Worm (Caenorhabditis elegans) whole organism, L4 larva: ENCODE results near the gene F47B8.8.
"Not testable (repeated sequence)": the region's sequence is repeated elsewhere in the genome, so short reads cannot be mapped to it uniquely, and the experiment has no call there.

ENCODE experiments used
- F26F4.8 ChIP-seq: fragments of 200-800 bp; sonication (Bioruptor generic); conservative IDR thresholded peaks from 2 replicates; pipeline ENCODE4 v1.3.6; 2022; ENCODE audit warnings: missing genetic modification characterization, missing compliant biosample characterization
- F37D6.2 ChIP-seq: sonication (generic microtip); optimal IDR thresholded peaks from 2 replicates; lab custom pipeline; 2016; ENCODE audit warnings: mild to moderate bottlenecking, missing genetic modification characterization, missing compliant biosample characterization
- F44E2.7 ChIP-seq: fragments of 200-800 bp; sonication (Bioruptor generic); IDR thresholded peaks from 2 replicates; pipeline ENCODE4 v2.1.2; 2022; ENCODE audit warnings: missing genetic modification characterization, missing compliant biosample characterization
- T26A8.4 ChIP-seq: fragments of 200-800 bp; sonication (Bioruptor generic); IDR thresholded peaks from 2 replicates; pipeline ENCODE4 v1.3.6; 2022; ENCODE audit warnings: missing genetic modification characterization, missing compliant biosample characterization
- ama-1 ChIP-seq: fragments of 150-350 bp; optimal IDR thresholded peaks from 2 replicates; lab custom pipeline; 2014; ENCODE audit warnings: inconsistent platforms, mixed read lengths
- arid-1 ChIP-seq: fragments of 200-800 bp; sonication (Bioruptor generic); conservative IDR thresholded peaks from 2 replicates; pipeline ENCODE4 v1.3.6; 2022; ENCODE audit warnings: missing genetic modification reagents, missing genetic modification characterization, missing compliant biosample characterization
- ceh-32 ChIP-seq: sonication (generic microtip); optimal IDR thresholded peaks from 2 replicates; lab custom pipeline; 2016; ENCODE audit warnings: mild to moderate bottlenecking, missing genetic modification characterization, missing compliant biosample characterization; ENCODE audit not compliant: poor library complexity
- ceh-62 ChIP-seq: sonication (generic microtip); optimal IDR thresholded peaks from 2 replicates; lab custom pipeline; 2017; ENCODE audit warnings: missing biosample characterization, missing genetic modification characterization
- daf-16 ChIP-seq, 3 experiments: sonication (generic microtip); optimal IDR thresholded peaks; 2 replicates each; lab custom pipeline; 2016 to 2017; ENCODE audit warnings: missing genetic modification characterization in 3 of 3, missing genetic modification reagents in 3 of 3, mild to moderate bottlenecking in 2 of 3, missing compliant biosample characterization in 2 of 3, missing biosample characterization in 1 of 3, moderate library complexity in 1 of 3
- dpl-1 ChIP-seq: fragments of 150-350 bp; optimal IDR thresholded peaks from 2 replicates; lab custom pipeline; 2014; ENCODE audit warnings: missing biosample characterization, missing genetic modification reagents, missing genetic modification characterization
- dve-1 ChIP-seq: sonication (generic microtip); optimal IDR thresholded peaks from 2 replicates; lab custom pipeline; 2017; ENCODE audit warnings: antibody characterized with exemption, mild to moderate bottlenecking, missing genetic modification characterization, missing compliant biosample characterization; ENCODE audit not compliant: insufficient read depth
- egl-27 ChIP-seq: sonication (generic microtip); optimal IDR thresholded peaks from 3 replicates; lab custom pipeline; 2017; ENCODE audit warnings: missing biosample characterization, missing genetic modification reagents, missing genetic modification characterization
- fos-1 ChIP-seq: fragments of 150-350 bp; optimal IDR thresholded peaks from 2 replicates; lab custom pipeline; 2014; ENCODE audit warnings: missing biosample characterization, missing genetic modification characterization
- lin-13 ChIP-seq: fragments of 150-350 bp; optimal IDR thresholded peaks from 2 replicates; lab custom pipeline; 2014; ENCODE audit warnings: missing biosample characterization, missing genetic modification reagents, missing genetic modification characterization
- lin-29 ChIP-seq: fragments of 200-800 bp; sonication (Bioruptor generic); IDR thresholded peaks from 2 replicates; pipeline ENCODE4 v1.3.6; 2022; ENCODE audit warnings: missing genetic modification reagents, missing genetic modification characterization, missing compliant biosample characterization
- lin-39 ChIP-seq: fragments of 150-350 bp; optimal IDR thresholded peaks from 2 replicates; lab custom pipeline; 2014; ENCODE audit warnings: missing biosample characterization, missing genetic modification reagents, missing genetic modification characterization
- nhr-11 ChIP-seq: fragments of 150-350 bp; optimal IDR thresholded peaks from 2 replicates; lab custom pipeline; 2014; ENCODE audit warnings: missing biosample characterization, missing genetic modification characterization
- nhr-28 ChIP-seq: fragments of 150-350 bp; optimal IDR thresholded peaks from 2 replicates; lab custom pipeline; 2014; ENCODE audit warnings: missing biosample characterization, missing genetic modification characterization
- nhr-41 ChIP-seq: fragments of 200-800 bp; sonication (Bioruptor generic); IDR thresholded peaks from 2 replicates; pipeline ENCODE4 v1.3.6; 2022; ENCODE audit warnings: missing genetic modification reagents, missing genetic modification characterization, missing compliant biosample characterization
- nhr-42 ChIP-seq: fragments of 200-800 bp; sonication (Bioruptor generic); IDR thresholded peaks from 2 replicates; pipeline ENCODE4 v1.3.6; 2022; ENCODE audit warnings: missing genetic modification characterization, missing compliant biosample characterization
- nhr-48 ChIP-seq: sonication (generic microtip); optimal IDR thresholded peaks from 2 replicates; lab custom pipeline; 2016; ENCODE audit warnings: mild to moderate bottlenecking, missing genetic modification characterization, missing compliant biosample characterization
- nhr-76 ChIP-seq: fragments of 150-350 bp; optimal IDR thresholded peaks from 2 replicates; lab custom pipeline; 2014; ENCODE audit warnings: missing biosample characterization, missing genetic modification characterization
- pqm-1 ChIP-seq: sonication (generic microtip); optimal IDR thresholded peaks from 2 replicates; lab custom pipeline; 2017; ENCODE audit warnings: missing biosample characterization, missing genetic modification characterization
- set-16 ChIP-seq: fragments of 200-800 bp; sonication (Bioruptor generic); IDR thresholded peaks from 2 replicates; pipeline ENCODE4 v1.3.6; 2022; ENCODE audit warnings: missing genetic modification reagents, missing genetic modification characterization, missing compliant biosample characterization
- snpc-1.2 ChIP-seq: fragments of 200-800 bp; sonication (Bioruptor generic); IDR thresholded peaks from 2 replicates; pipeline ENCODE4 v1.3.6; 2022; ENCODE audit warnings: missing genetic modification reagents, missing genetic modification characterization, missing compliant biosample characterization
- snpc-4 ChIP-seq: fragments of 150-350 bp; optimal IDR thresholded peaks from 2 replicates; lab custom pipeline; 2014; ENCODE audit warnings: missing biosample characterization, missing genetic modification characterization
- tra-1 ChIP-seq: fragments of 200-800 bp; sonication (Bioruptor generic); IDR thresholded peaks from 2 replicates; pipeline ENCODE4 v1.3.6; 2022; ENCODE audit warnings: missing genetic modification reagents, missing genetic modification characterization, missing compliant biosample characterization
- unc-62 ChIP-seq, 3 experiments: fragments of 150-350 bp in 1 of 3; sonication (generic microtip); optimal IDR thresholded peaks in 2 of 3; peaks in 1 of 3; 1 replicate in 1 of 3; 2 replicates in 2 of 3; lab custom pipeline; 2014 to 2017; ENCODE audit warnings: missing biosample characterization in 3 of 3, missing genetic modification characterization in 3 of 3, missing genetic modification reagents in 3 of 3, missing genotype in 1 of 3
- zfp-2 ChIP-seq: sonication (generic microtip); optimal IDR thresholded peaks from 2 replicates; lab custom pipeline; 2016; ENCODE audit warnings: mild to moderate bottlenecking, missing genetic modification characterization, missing compliant biosample characterization
- zip-11 ChIP-seq: fragments of 200-800 bp; sonication (Bioruptor generic); IDR thresholded peaks from 2 replicates; pipeline ENCODE4 v1.3.6; 2022; ENCODE audit warnings: missing genetic modification characterization, missing compliant biosample characterization
- zip-2 ChIP-seq: fragments of 150-350 bp; optimal IDR thresholded peaks from 2 replicates; lab custom pipeline; 2014; ENCODE audit warnings: missing biosample characterization, missing genetic modification characterization
- ztf-11 ChIP-seq: fragments of 150-350 bp; optimal IDR thresholded peaks from 2 replicates; lab custom pipeline; 2014; ENCODE audit warnings: missing biosample characterization, missing genetic modification characterization

Gene F47B8.8

DNA sequence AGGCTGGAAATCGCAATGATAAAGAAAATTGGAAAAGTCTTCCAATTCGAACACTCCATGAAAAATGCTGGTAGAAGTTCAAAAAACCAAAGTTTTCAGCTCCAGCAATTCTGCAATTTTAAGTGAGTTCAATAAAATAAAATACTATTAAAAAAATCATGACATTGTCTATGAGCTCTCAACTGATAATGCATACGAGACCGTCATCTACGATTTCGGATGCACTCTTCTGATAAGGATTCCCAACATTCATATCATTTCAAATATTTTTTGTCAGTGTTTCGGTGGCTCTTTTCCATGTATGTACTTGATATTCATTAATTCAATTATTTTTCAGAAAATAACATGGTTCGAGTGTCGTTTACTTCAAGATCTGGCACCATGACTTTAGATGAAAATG is 30.5 kb upstream of the F47B8.8 start, which contains the start of gene F14D7.6:
Gene F14D7.6 (plus strand): TSS at position 338 of the 400 bp plus-strand sequence.
- TF ChIP-seq ama-1 (lab: Kevin White, UChicago) (no peak), nhr-42 (GFP tag; lab: Robert Waterston, UW) (no peak), pqm-1 (peak; percentile 41), zip-2 (no peak), zfp-2 (tag; lab: Kevin White, UChicago) (no peak)
- TF ChIP-seq, all 104 proteins: peak for 1

DNA sequence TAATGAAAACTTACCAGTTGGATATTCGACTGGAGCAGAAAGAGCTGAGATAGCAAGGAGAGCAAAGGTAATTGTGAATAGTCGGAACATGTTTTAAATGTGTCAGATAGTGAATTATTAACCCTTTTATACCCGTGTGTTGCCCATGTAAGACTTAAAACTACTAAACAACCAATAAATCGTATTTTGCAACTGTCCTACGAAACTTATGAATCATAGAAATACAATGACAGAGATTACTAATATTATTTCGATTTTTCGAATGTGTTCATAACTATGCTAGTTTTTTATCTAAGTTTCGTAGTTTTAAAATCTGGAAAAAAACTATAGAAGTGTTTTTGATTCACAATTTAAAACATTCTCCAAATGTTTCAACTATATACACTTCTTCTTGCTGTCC is 24.8 kb upstream of the F47B8.8 start, which contains the start of gene spig-4:
Gene spig-4 (minus strand): TSS at position 101 of the 400 bp plus-strand sequence.
- not testable (repeated sequence) for TF ChIP-seq dve-1 (tag; lab: Kevin White, UChicago); set-16; lin-13 (GFP tag; lab: Kevin White, UChicago)

DNA sequence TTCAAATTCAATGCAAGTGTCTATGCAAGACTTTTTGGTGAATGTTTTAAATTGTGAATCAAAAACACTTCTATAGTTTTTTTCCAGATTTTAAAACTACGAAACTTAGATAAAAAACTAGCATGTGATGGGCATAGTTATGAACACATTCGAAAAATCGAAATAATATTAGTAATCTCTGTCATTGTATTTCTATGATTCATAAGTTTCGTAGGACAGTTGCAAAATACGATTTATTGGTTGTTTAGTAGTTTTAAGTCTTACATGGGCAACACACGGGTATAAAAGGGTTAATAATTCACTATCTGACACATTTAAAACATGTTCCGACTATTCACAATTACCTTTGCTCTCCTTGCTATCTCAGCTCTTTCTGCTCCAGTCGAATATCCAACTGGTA is 23.4 kb upstream of the F47B8.8 start, which contains the start of gene spig-5:
Gene spig-5 (plus strand): TSS at position 301 of the 400 bp plus-strand sequence.
- not testable (repeated sequence) for TF ChIP-seq nhr-41; snpc-4 (tag; lab: Kevin White, UChicago); zfp-2 (tag; lab: Kevin White, UChicago)

DNA sequence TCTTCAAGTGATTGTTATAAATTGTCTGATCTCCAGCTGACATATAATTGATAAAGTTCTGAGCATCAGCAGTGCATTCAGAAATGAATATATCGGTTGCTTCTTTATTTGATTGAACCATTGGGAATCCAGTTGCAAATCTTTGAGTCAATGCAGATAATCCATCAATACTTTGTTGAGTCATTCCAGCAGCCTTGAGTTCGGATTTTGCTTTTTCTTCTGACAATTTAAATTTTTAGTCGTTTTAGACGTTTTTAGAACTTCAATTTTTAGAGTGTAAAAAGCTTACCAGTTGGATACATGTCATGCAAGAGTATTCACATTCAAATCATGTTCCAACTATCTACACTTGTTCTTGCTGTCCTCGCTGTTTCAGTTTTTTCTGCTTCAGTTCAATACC is 21.9 kb upstream of the F47B8.8 start, which contains the start of gene F14D7.14:
Gene F14D7.14 (plus strand): TSS at position 301 of the 400 bp plus-strand sequence.
- not testable (repeated sequence) for TF ChIP-seq lin-29 (GFP tag; lab: Robert Waterston, UW); fos-1 (tag; lab: Kevin White, UChicago); ceh-62 (tag; lab: Kevin White, UChicago)

DNA sequence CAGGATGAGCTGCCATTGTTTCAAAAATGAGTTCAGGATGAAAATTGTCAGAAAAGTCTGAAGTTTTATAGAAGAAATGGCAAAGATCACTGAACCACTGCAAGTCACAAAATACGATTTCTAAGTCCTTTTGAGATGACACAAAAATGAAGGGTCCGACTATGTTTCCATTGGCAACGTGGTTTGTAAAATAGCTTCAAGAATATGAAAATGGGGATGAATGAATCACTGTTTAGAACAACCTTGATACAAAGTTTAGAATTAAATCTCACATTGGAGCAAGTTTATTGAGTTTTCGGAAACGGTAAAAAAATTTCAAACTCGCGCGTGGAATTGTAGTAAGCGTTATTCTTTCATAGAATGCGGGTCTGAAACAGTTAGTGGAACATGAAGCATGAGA is 20.4 kb upstream of the F47B8.8 start, which contains the start of gene ddn-3:
Gene ddn-3 (minus strand): TSS at position 101 of the 400 bp plus-strand sequence.
- TF ChIP-seq dve-1 (tag; lab: Kevin White, UChicago): no peak
- no peak for TF ChIP-seq F26F4.8 (GFP tag; lab: Robert Waterston, UW)
- no peak for TF ChIP-seq dpl-1 (GFP tag; lab: Kevin White, UChicago)
- no peak for TF ChIP-seq nhr-48 (tag; lab: Kevin White, UChicago)
- TF ChIP-seq zip-11 (GFP tag; lab: Robert Waterston, UW): no peak
- no peak for TF ChIP-seq nhr-28 (tag; lab: Kevin White, UChicago)
- no peak for TF ChIP-seq ceh-32 (tag; lab: Kevin White, UChicago)
- no peak for TF ChIP-seq ztf-11 (tag; lab: Kevin White, UChicago)
- TF ChIP-seq egl-27 (tag; lab: Kevin White, UChicago): no peak
- no peak for TF ChIP-seq T26A8.4 (GFP tag; lab: Robert Waterston, UW)
- TF ChIP-seq F44E2.7 (GFP tag; lab: Robert Waterston, UW): no peak
- TF ChIP-seq daf-16 (GFP tag; optimal IDR thresholded peaks at IDR 0.05; lab: Kevin White, UChicago): no peak
- no peak for TF ChIP-seq daf-16 (tag; optimal IDR thresholded peaks at IDR 0.05; lab: Kevin White, UChicago)

DNA sequence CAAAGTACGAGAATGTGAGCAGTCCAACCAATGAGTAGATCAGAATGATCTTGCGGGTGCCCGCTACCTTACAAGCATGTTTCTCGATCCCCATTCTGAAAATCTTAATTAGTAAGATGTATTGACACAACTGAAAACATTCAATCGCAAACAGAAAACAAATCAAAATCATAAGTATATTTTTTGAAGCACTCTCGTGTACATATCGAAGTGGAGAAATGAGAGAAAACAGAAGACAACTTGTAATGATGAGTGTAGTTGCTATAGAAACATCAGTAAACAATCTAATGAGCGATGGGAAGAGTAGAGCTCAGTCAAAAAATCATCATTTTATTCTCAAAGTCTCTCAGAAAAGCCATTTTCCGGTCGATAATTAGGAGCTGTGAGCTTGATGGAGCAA is 18.8 kb upstream of the F47B8.8 start, which contains the start of gene F14D7.8:
Gene F14D7.8 (minus strand): TSS at position 101 of the 400 bp plus-strand sequence.
- TF ChIP-seq nhr-76 (tag; lab: Kevin White, UChicago) (no peak), arid-1 (GFP tag; lab: Robert Waterston, UW) (no peak), F37D6.2 (tag; lab: Kevin White, UChicago) (no peak), ztf-11 (tag; lab: Kevin White, UChicago) (no peak), ceh-62 (tag; lab: Kevin White, UChicago) (no peak), snpc-1.2 (GFP tag; lab: Robert Waterston, UW) (no peak), unc-62 (GFP tag; optimal IDR thresholded peaks at IDR 0.05 in 1 of 2; lab: Kevin White, UChicago) (no peak), unc-62 (tag; optimal IDR thresholded peaks at IDR 0.05; lab: Kevin White, UChicago) (no peak), tra-1 (GFP tag; lab: Robert Waterston, UW) (no peak), lin-39 (tag; lab: Kevin White, UChicago) (no peak), nhr-11 (tag; lab: Kevin White, UChicago) (no peak)
